Fruit fly (Drosophila melanogaster) whole organism, pupa: ENCODE measurements around the gene CG32071.

ENCODE experiments used
- CG15710 ChIP-seq: fragments of 200-800 bp; sonication (Bioruptor generic); optimal IDR thresholded peaks from 2 replicates; lab custom pipeline; 2018; ENCODE audit warnings: missing biosample characterization, mild to moderate bottlenecking, missing genetic modification characterization, moderate library complexity
- fd96Ca ChIP-seq: fragments of 200-800 bp; sonication (Bioruptor generic); IDR thresholded peaks from 3 replicates; pipeline ENCODE4 v1.3.6; 2022; ENCODE audit warnings: missing biosample characterization, missing genetic modification characterization

dm6 chr3L:11107935-11108334, 4.3 kb upstream of the CG32071 start, which contains the start of gene CG12522:
- TF ChIP-seq CG15710 (no peak), fd96Ca (GFP tag; lab: Robert Waterston, UW) (no peak)
